Worm (Caenorhabditis elegans) whole organism, young adult: Measurements from ENCODE around the gene M153.3.

Experiments used
- B0261.1 ChIP-seq: sonication (generic microtip); optimal IDR thresholded peaks from 2 replicates; lab custom pipeline; 2016; ENCODE audit warnings: mild to moderate bottlenecking, missing genetic modification characterization, moderate library complexity, missing compliant biosample characterization
- B0336.3 ChIP-seq: fragments of 200-800 bp; sonication (Bioruptor generic); IDR thresholded peaks from 2 replicates; pipeline ENCODE4 v1.3.6; 2022; ENCODE audit warnings: missing genetic modification characterization, missing compliant biosample characterization
- C06A6.2 ChIP-seq: fragments of 200-800 bp; sonication (Bioruptor generic); conservative IDR thresholded peaks from 2 replicates; pipeline ENCODE4 v1.3.6; 2022; ENCODE audit warnings: missing genetic modification characterization, missing compliant biosample characterization
- D2030.7 ChIP-seq: fragments of 200-800 bp; sonication (Bioruptor generic); IDR thresholded peaks from 2 replicates; pipeline ENCODE4 v1.3.6; 2022; ENCODE audit warnings: missing genetic modification reagents, missing genetic modification characterization, missing compliant biosample characterization
- F23B12.7 ChIP-seq: sonication (generic microtip); optimal IDR thresholded peaks from 2 replicates; lab custom pipeline; 2017; ENCODE audit warnings: missing genetic modification characterization, mild to moderate bottlenecking, missing compliant biosample characterization, antibody characterized with exemption, moderate library complexity; ENCODE audit not compliant: insufficient read depth
- F33H1.4 ChIP-seq: fragments of 200-800 bp; sonication (Bioruptor generic); IDR thresholded peaks from 2 replicates; pipeline ENCODE4 v1.3.6; 2022; ENCODE audit warnings: missing genetic modification reagents, missing genetic modification characterization, missing compliant biosample characterization
- F52B5.7 ChIP-seq: sonication (generic microtip); optimal IDR thresholded peaks from 2 replicates; lab custom pipeline; 2016; ENCODE audit warnings: mild to moderate bottlenecking, missing genetic modification characterization, missing compliant biosample characterization
- K11D2.4 ChIP-seq: fragments of 200-800 bp; sonication (Bioruptor generic); IDR thresholded peaks from 2 replicates; pipeline ENCODE4 v1.3.6; 2022; ENCODE audit warnings: missing genetic modification reagents, missing genetic modification characterization, missing compliant biosample characterization
- K12H6.12 ChIP-seq: fragments of 200-800 bp; sonication (Bioruptor generic); optimal IDR thresholded peaks from 2 replicates; lab custom pipeline; 2018; ENCODE audit warnings: mild to moderate bottlenecking, missing genetic modification characterization, missing compliant biosample characterization
- Y79H2A.3 ChIP-seq: fragments of 200-800 bp; sonication (Bioruptor generic); conservative IDR thresholded peaks from 2 replicates; pipeline ENCODE4 v1.3.6; 2022; ENCODE audit warnings: missing genetic modification reagents, missing genetic modification characterization, missing compliant biosample characterization
- ZK185.1 ChIP-seq: sonication (generic microtip); optimal IDR thresholded peaks from 2 replicates; lab custom pipeline; 2016; ENCODE audit warnings: mild to moderate bottlenecking, missing genetic modification characterization, missing compliant biosample characterization; ENCODE audit not compliant: poor library complexity, severe bottlenecking
- ama-1 ChIP-seq, 3 experiments: fragments of 150-350 bp in 1 of 3; sonication (generic microtip) in 2 of 3; optimal IDR thresholded peaks; 2 replicates each; lab custom pipeline; 2014 to 2018; ENCODE audit warnings: missing biosample characterization in 2 of 3, missing genetic modification characterization in 2 of 3, missing genetic modification reagents in 2 of 3
- atf-7 ChIP-seq: sonication (generic microtip); optimal IDR thresholded peaks from 2 replicates; lab custom pipeline; 2017; ENCODE audit warnings: mild to moderate bottlenecking, missing genetic modification characterization, missing compliant biosample characterization
- attf-3 ChIP-seq: fragments of 200-800 bp; sonication (Bioruptor generic); conservative IDR thresholded peaks from 2 replicates; pipeline ENCODE4 v1.3.6; 2022; ENCODE audit warnings: missing genetic modification reagents, missing genetic modification characterization, missing compliant biosample characterization
- attf-5 ChIP-seq: fragments of 200-800 bp; sonication (Bioruptor generic); optimal IDR thresholded peaks from 2 replicates; lab custom pipeline; 2018; ENCODE audit warnings: mild to moderate bottlenecking, missing genetic modification characterization, missing compliant biosample characterization
- attf-6 ChIP-seq: fragments of 200-800 bp; sonication (Bioruptor generic); IDR thresholded peaks from 2 replicates; pipeline ENCODE4 v1.3.6; 2022; ENCODE audit warnings: missing genetic modification reagents, missing genetic modification characterization, missing compliant biosample characterization
- cebp-1 ChIP-seq, 2 experiments: fragments of 200-800 bp in 1 of 2; sonication (Bioruptor generic) in 1 of 2; sonication (generic microtip) in 1 of 2; IDR thresholded peaks in 1 of 2; optimal IDR thresholded peaks in 1 of 2; 2 replicates each; pipeline versions ENCODE4 v1.3.6 to Lab custom; 2017 to 2022; ENCODE audit warnings: missing compliant biosample characterization in 2 of 2, missing genetic modification characterization in 2 of 2, mild to moderate bottlenecking in 1 of 2, missing genetic modification reagents in 1 of 2, moderate library complexity in 1 of 2
- ceh-27 ChIP-seq: fragments of 200-800 bp; sonication (Bioruptor generic); optimal IDR thresholded peaks from 2 replicates; lab custom pipeline; 2018; ENCODE audit warnings: mild to moderate bottlenecking, missing genetic modification characterization, moderate library complexity, missing compliant biosample characterization
- chd-7 ChIP-seq: sonication (generic microtip); optimal IDR thresholded peaks from 2 replicates; lab custom pipeline; 2016; ENCODE audit warnings: mild to moderate bottlenecking, missing genetic modification characterization, moderate library complexity, missing compliant biosample characterization
- die-1 ChIP-seq: sonication (generic microtip); optimal IDR thresholded peaks from 2 replicates; lab custom pipeline; 2016; ENCODE audit warnings: missing genotype, mild to moderate bottlenecking, missing genetic modification characterization, missing compliant biosample characterization
- dox-1 ChIP-seq: fragments of 200-800 bp; sonication (Bioruptor generic); IDR thresholded peaks from 2 replicates; pipeline ENCODE4 v1.3.6; 2022; ENCODE audit warnings: missing genetic modification reagents, missing genetic modification characterization, missing compliant biosample characterization
- egl-44 ChIP-seq: fragments of 200-800 bp; sonication (Bioruptor generic); IDR thresholded peaks from 2 replicates; pipeline ENCODE4 v1.3.6; 2022; ENCODE audit warnings: missing genetic modification reagents, missing genetic modification characterization, missing compliant biosample characterization
- egrh-3 ChIP-seq: fragments of 200-800 bp; sonication (Bioruptor generic); IDR thresholded peaks from 2 replicates; pipeline ENCODE4 v1.3.6; 2022; ENCODE audit warnings: missing genetic modification reagents, missing genetic modification characterization, missing compliant biosample characterization
- ekl-4 ChIP-seq: fragments of 200-800 bp; sonication (Bioruptor generic); IDR thresholded peaks from 2 replicates; pipeline ENCODE4 v1.3.6; 2022; ENCODE audit warnings: missing genetic modification reagents, missing genetic modification characterization, missing compliant biosample characterization
- ets-4 ChIP-seq: fragments of 200-800 bp; sonication (Bioruptor generic); optimal IDR thresholded peaks from 2 replicates; lab custom pipeline; 2018; ENCODE audit warnings: mild to moderate bottlenecking, missing genetic modification characterization, missing compliant biosample characterization
- gei-17 ChIP-seq: fragments of 200-800 bp; sonication (Bioruptor generic); optimal IDR thresholded peaks from 2 replicates; lab custom pipeline; 2018; ENCODE audit warnings: mild to moderate bottlenecking, missing genetic modification characterization, missing compliant biosample characterization
- him-1 ChIP-seq: sonication (generic microtip); optimal IDR thresholded peaks from 2 replicates; lab custom pipeline; 2016; ENCODE audit warnings: missing genotype, missing genetic modification reagents, missing genetic modification characterization, missing compliant biosample characterization
- hmg-1.2 ChIP-seq: fragments of 200-800 bp; sonication (Bioruptor generic); IDR thresholded peaks from 2 replicates; pipeline ENCODE4 v1.3.6; 2022; ENCODE audit warnings: missing genetic modification reagents, missing genetic modification characterization, missing compliant biosample characterization
- let-607 ChIP-seq, 2 experiments: fragments of 200-800 bp in 1 of 2; sonication (Bioruptor generic) in 1 of 2; sonication (generic microtip) in 1 of 2; optimal IDR thresholded peaks; 2 replicates each; lab custom pipeline; 2016 to 2018; ENCODE audit warnings: mild to moderate bottlenecking in 2 of 2, missing compliant biosample characterization in 2 of 2, missing genetic modification characterization in 2 of 2, moderate library complexity in 2 of 2, missing genotype in 1 of 2
- madf-8 ChIP-seq: fragments of 200-800 bp; sonication (Bioruptor generic); conservative IDR thresholded peaks from 2 replicates; pipeline ENCODE4 v1.3.6; 2022; ENCODE audit warnings: missing genetic modification reagents, missing genetic modification characterization, missing compliant biosample characterization
- mcd-1 ChIP-seq: fragments of 200-800 bp; sonication (Bioruptor generic); IDR thresholded peaks from 2 replicates; pipeline ENCODE4 v1.3.6; 2022; ENCODE audit warnings: missing genetic modification reagents, missing genetic modification characterization, missing compliant biosample characterization
- nfyb-1 ChIP-seq: fragments of 200-800 bp; sonication (Bioruptor generic); IDR thresholded peaks from 2 replicates; pipeline ENCODE4 v1.3.6; 2022; ENCODE audit warnings: missing genetic modification reagents, missing genetic modification characterization, missing compliant biosample characterization
- nhr-80 ChIP-seq: sonication (generic microtip); optimal IDR thresholded peaks from 2 replicates; lab custom pipeline; 2016; ENCODE audit warnings: missing genetic modification characterization, missing compliant biosample characterization
- nhr-90 ChIP-seq: sonication (generic microtip); optimal IDR thresholded peaks from 2 replicates; lab custom pipeline; 2016; ENCODE audit warnings: missing genotype, mild to moderate bottlenecking, missing genetic modification characterization, missing compliant biosample characterization
- repo-1 ChIP-seq: sonication (generic microtip); optimal IDR thresholded peaks from 2 replicates; lab custom pipeline; 2017; ENCODE audit warnings: mild to moderate bottlenecking, missing genetic modification characterization, missing compliant biosample characterization
- sdz-38 ChIP-seq: sonication (generic microtip); optimal IDR thresholded peaks from 2 replicates; lab custom pipeline; 2016; ENCODE audit warnings: missing genotype, missing genetic modification characterization, missing compliant biosample characterization
- snpc-1.1 ChIP-seq: sonication (generic microtip); optimal IDR thresholded peaks from 2 replicates; lab custom pipeline; 2017; ENCODE audit warnings: missing genetic modification characterization, mild to moderate bottlenecking, missing compliant biosample characterization, antibody characterized with exemption, moderate library complexity, missing genotype, missing genetic modification reagents; ENCODE audit not compliant: insufficient read depth
- sptf-2 ChIP-seq: fragments of 200-800 bp; sonication (Bioruptor generic); optimal IDR thresholded peaks from 2 replicates; lab custom pipeline; 2018; ENCODE audit warnings: mild to moderate bottlenecking, missing genetic modification characterization, missing compliant biosample characterization
- tbp1 ChIP-seq: fragments of 200-800 bp; sonication (Bioruptor generic); optimal IDR thresholded peaks from 2 replicates; lab custom pipeline; 2018; ENCODE audit warnings: mild to moderate bottlenecking, missing genetic modification characterization, missing compliant biosample characterization
- unc-62 ChIP-seq: fragments of 150-350 bp; optimal IDR thresholded peaks from 2 replicates; lab custom pipeline; 2014; ENCODE audit warnings: missing biosample characterization, missing genetic modification reagents, missing genetic modification characterization
- ztf-22 ChIP-seq: fragments of 200-800 bp; sonication (Bioruptor generic); optimal IDR thresholded peaks from 2 replicates; lab custom pipeline; 2018; ENCODE audit warnings: mild to moderate bottlenecking, missing genetic modification characterization, moderate library complexity, missing compliant biosample characterization
- ztf-26 ChIP-seq: sonication (generic microtip); optimal IDR thresholded peaks from 2 replicates; lab custom pipeline; 2017; ENCODE audit warnings: missing genetic modification characterization, missing compliant biosample characterization
- ztf-6 ChIP-seq: fragments of 200-800 bp; sonication (Bioruptor generic); IDR thresholded peaks from 2 replicates; pipeline ENCODE4 v1.3.6; 2022; ENCODE audit warnings: missing genetic modification reagents, missing genetic modification characterization, missing compliant biosample characterization

The M153.3 gene

DNA sequence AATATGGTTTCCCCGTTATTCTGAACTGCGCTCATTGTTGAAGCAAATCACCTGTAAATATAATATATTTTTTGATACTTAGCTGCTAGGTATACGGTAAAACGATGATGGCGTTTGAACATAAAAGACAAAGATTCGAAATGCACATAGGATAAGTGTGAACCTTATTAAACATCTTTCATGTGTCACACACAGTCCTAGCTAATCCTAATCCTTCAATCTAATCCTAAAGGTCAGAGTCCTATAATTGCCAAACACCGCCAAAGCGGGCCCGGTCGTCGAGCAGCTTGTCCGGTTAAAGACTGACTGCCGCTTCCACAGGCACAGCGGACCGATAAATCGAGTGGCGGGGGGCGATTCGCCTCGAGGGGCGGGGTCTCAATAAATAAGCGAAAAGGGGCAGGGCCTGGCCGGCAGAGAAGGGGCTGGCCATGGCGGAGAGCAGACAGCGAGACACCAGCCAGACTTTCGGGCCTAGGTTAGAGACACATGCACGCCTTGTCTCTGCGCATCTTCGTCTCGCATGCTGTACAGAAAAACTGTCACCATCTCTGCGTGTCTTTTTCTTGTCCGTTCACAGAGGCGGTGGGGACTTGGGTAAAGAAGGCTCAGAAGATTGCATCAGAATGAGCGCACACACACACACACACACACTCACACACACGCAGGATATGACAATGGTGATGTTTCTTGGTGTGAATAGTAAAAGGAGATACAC, 29.1 kb downstream of the M153.3 start, which contains the start of gene F57G12.1 (continued):
- TF ChIP-seq ama-1 (optimal IDR thresholded peaks at IDR 0.05; lab: Kevin White, UChicago) (no peak), ama-1 (GFP tag; optimal IDR thresholded peaks at IDR 0.05; lab: Kevin White, UChicago) (no peak), repo-1 (peak; percentile 28), hmg-1.2 (GFP tag; lab: Robert Waterston, UW) (peak; percentile 80), sptf-2 (GFP tag; lab: Kevin White, UChicago) (peak; percentile 82), K11D2.4 (GFP tag; lab: Robert Waterston, UW) (peak; percentile 57; the same call in 1 of the 2 replicates), nhr-80 (peak; percentile 51), attf-5 (GFP tag; lab: Kevin White, UChicago) (peak; percentile 60), egrh-3 (GFP tag; lab: Robert Waterston, UW) (peak; percentile 89), F52B5.7 (tag; lab: Kevin White, UChicago) (peak; percentile 63), D2030.7 (GFP tag; lab: Robert Waterston, UW) (0 out of 2 replicates have a peak, but pooled peaks have one; percentile 28), ZK185.1 (tag; lab: Kevin White, UChicago) (peak; percentile 51), ztf-26 (tag; lab: Kevin White, UChicago) (peak; percentile 16), madf-8 (no peak), attf-6 (GFP tag; lab: Robert Waterston, UW) (0 out of 2 replicates have a peak, but pooled peaks have one; percentile 12), F33H1.4 (no peak), tbp1 (GFP tag; lab: Kevin White, UChicago) (peak; percentile 46), egl-44 (GFP tag; lab: Robert Waterston, UW) (peak; percentile 52; the same call in 1 of the 2 replicates), ekl-4 (GFP tag; lab: Robert Waterston, UW) (0 out of 2 replicates have a peak, but pooled peaks have one; percentile 46), K12H6.12 (tag; lab: Kevin White, UChicago) (peak; percentile 91), C06A6.2 (peak; percentile 48; the same call in 1 of the 2 replicates), B0261.1 (tag; lab: Kevin White, UChicago) (peak; percentile 0), sdz-38 (tag; lab: Kevin White, UChicago) (peak; percentile 38), die-1 (tag; lab: Kevin White, UChicago) (peak; percentile 37), cebp-1 (GFP tag; IDR thresholded peaks at IDR 0.05; lab: Robert Waterston, UW) (0 out of 2 replicates have a peak, but pooled peaks have one; percentile 14), cebp-1 (tag; optimal IDR thresholded peaks at IDR 0.05; lab: Kevin White, UChicago) (peak; percentile 80), F23B12.7 (tag; lab: Kevin White, UChicago) (peak; percentile 1), gei-17 (GFP tag; lab: Kevin White, UChicago) (peak; percentile 77), ceh-27 (GFP tag; lab: Kevin White, UChicago) (peak; percentile 69), B0336.3 (peak; percentile 58; the same call in 1 of the 2 replicates), Y79H2A.3 (GFP tag; lab: Robert Waterston, UW) (no peak), mcd-1 (peak; percentile 57)

- peak; percentile 3 for TF ChIP-seq ztf-22
- TF ChIP-seq atf-7 (tag; lab: Kevin White, UChicago): peak; percentile 6
- no peak for TF ChIP-seq him-1 (tag; lab: Kevin White, UChicago)
- peak; percentile 93 for TF ChIP-seq cebp-1 (GFP tag; IDR thresholded peaks at IDR 0.05; lab: Robert Waterston, UW)
- TF ChIP-seq cebp-1 (tag; optimal IDR thresholded peaks at IDR 0.05; lab: Kevin White, UChicago): peak; percentile 95
- peak; percentile 68 for TF ChIP-seq nfyb-1 (GFP tag; lab: Robert Waterston, UW)
- peak; percentile 56; the same call in 1 of the 2 replicates for TF ChIP-seq dox-1 (GFP tag; lab: Robert Waterston, UW)
- TF ChIP-seq ets-4 (GFP tag; lab: Kevin White, UChicago): peak; percentile 71
- peak; percentile 96 for TF ChIP-seq unc-62 (GFP tag; lab: Kevin White, UChicago)
- TF ChIP-seq tbp1 (GFP tag; lab: Kevin White, UChicago): peak; percentile 14
- peak; percentile 60 for TF ChIP-seq nhr-90 (tag; lab: Kevin White, UChicago)
- peak; percentile 98 for TF ChIP-seq nhr-80
- peak; percentile 31 for TF ChIP-seq chd-7 (tag; lab: Kevin White, UChicago)
- TF ChIP-seq B0336.3: peak; percentile 33; the same call in 1 of the 2 replicates
- TF ChIP-seq snpc-1.1: no peak
- no peak for TF ChIP-seq ztf-6 (GFP tag; lab: Robert Waterston, UW)
- no peak for TF ChIP-seq attf-3 (GFP tag; lab: Robert Waterston, UW)
- TF ChIP-seq let-607 (tag; optimal IDR thresholded peaks at IDR 0.05; lab: Kevin White, UChicago): peak; percentile 43 to 56
These were observed 29.9 kb downstream of the M153.3 start for ce11 chrX:12172482-12173134.
